Worm (Caenorhabditis elegans): Measurements from ENCODE around the gene Y71H2B.4.

Y71H2B.4 gene

ce11 chrIII:2619559-2619958 lies 796 bp downstream of the Y71H2B.4 start, which contains the start of gene ppfr-4 (continued):
- TF ChIP-seq nhr-85 (tag): peak; percentile 39
- TF ChIP-seq ceh-82 (tag; optimal IDR thresholded peaks at IDR 0.05): peak in 1 of 3 experiments; percentile 5
- no peak for TF ChIP-seq fkh-4 (tag; optimal IDR thresholded peaks at IDR 0.05; ENCODE audit: borderline replicate concordance)
- TF ChIP-seq blmp-1 (tag; optimal IDR thresholded peaks at IDR 0.05): peak; percentile 9
- TF ChIP-seq dsc-1 (tag; optimal IDR thresholded peaks at IDR 0.05): peak; percentile 15
- no peak for TF ChIP-seq irx-1 (tag; optimal IDR thresholded peaks at IDR 0.05)
- TF ChIP-seq lsy-2 (tag; optimal IDR thresholded peaks at IDR 0.05): peak; percentile 39 to 54

- no peak for TF ChIP-seq hpl-2 (GFP tag; optimal IDR thresholded peaks at IDR 0.05)
- no peak for TF ChIP-seq nhr-12 (tag; optimal IDR thresholded peaks at IDR 0.05)
- no peak for TF ChIP-seq mef-2 (tag; optimal IDR thresholded peaks at IDR 0.05)
- TF ChIP-seq unc-30 (tag; optimal IDR thresholded peaks at IDR 0.05): no peak
- TF ChIP-seq hlh-17 (GFP tag; optimal IDR thresholded peaks at IDR 0.05; ENCODE audit: borderline replicate concordance): no peak
- TF ChIP-seq sup-37 (GFP tag; optimal IDR thresholded peaks at IDR 0.05): no peak
- TF ChIP-seq ceh-63 (GFP tag; optimal IDR thresholded peaks at IDR 0.05): no peak
- TF ChIP-seq alr-1 (tag; optimal IDR thresholded peaks at IDR 0.05; ENCODE audit: borderline replicate concordance): no peak
- no peak for TF ChIP-seq irx-1 (tag; optimal IDR thresholded peaks at IDR 0.05)
- TF ChIP-seq lin-14 (GFP tag; optimal IDR thresholded peaks at IDR 0.05): no peak
Measured at ce11 chrIII:2622870-2623269, 4.1 kb downstream of the Y71H2B.4 start, which contains the start of gene Y71H2B.2. Gene Y71H2B.2 (plus strand): TSS chrIII:2623170.

ce11 chrIII:2628690-2629089 lies 9.9 kb downstream of the Y71H2B.4 start, which contains the start of gene acbp-8:
Gene acbp-8 (plus strand): TSS chrIII:2629013.
- TF ChIP-seq lin-13 (GFP tag; optimal IDR thresholded peaks at IDR 0.05): no peak
- TF ChIP-seq nhr-19 (GFP tag; conservative IDR thresholded peaks at IDR 0.05): no peak
- peak; percentile 94 for TF ChIP-seq blmp-1 (tag; optimal IDR thresholded peaks at IDR 0.05)
- TF ChIP-seq tlp-1 (tag; optimal IDR thresholded peaks at IDR 0.05): no peak
- TF ChIP-seq mef-2 (tag; optimal IDR thresholded peaks at IDR 0.05): no peak
- TF ChIP-seq ceh-63 (GFP tag; optimal IDR thresholded peaks at IDR 0.05): no peak
- no peak for TF ChIP-seq nhr-20 (tag; optimal IDR thresholded peaks at IDR 0.05)

- TF ChIP-seq mep-1 (tag; optimal IDR thresholded peaks at IDR 0.05) (peak; percentile 24), lsy-2 (tag; optimal IDR thresholded peaks at IDR 0.05) (peak in 1 of 2 experiments; percentile 48), alr-1 (tag; optimal IDR thresholded peaks at IDR 0.05; ENCODE audit: borderline replicate concordance) (no peak), dsc-1 (tag; optimal IDR thresholded peaks at IDR 0.05) (no peak), blmp-1 (tag; optimal IDR thresholded peaks at IDR 0.05) (peak; percentile 93), fos-1 (tag; optimal IDR thresholded peaks at IDR 0.05) (no peak), aly-2 (tag; optimal IDR thresholded peaks at IDR 0.05) (no peak), nhr-47 (tag; optimal IDR thresholded peaks at IDR 0.05) (no peak), snu-23 (GFP tag; optimal IDR thresholded peaks at IDR 0.05) (peak; percentile 16), ces-1 (GFP tag; optimal IDR thresholded peaks at IDR 0.05) (no peak), fkh-10 (GFP tag; optimal IDR thresholded peaks at IDR 0.05) (no peak), unc-98 (GFP tag; IDR thresholded peaks at IDR 0.05) (no peak), nhr-85 (tag) (peak; percentile 81), nhr-90 (tag; optimal IDR thresholded peaks at IDR 0.05; ENCODE audit: poor library complexity) (no peak)
Measured at ce11 chrIII:2632819-2633398, 14.1 kb downstream of the Y71H2B.4 start.

ce11 chrIII:2634577-2634976 lies 15.8 kb downstream of the Y71H2B.4 start:
- TF ChIP-seq grh-1 (GFP tag; IDR thresholded peaks at IDR 0.05) (peak; percentile 23; the same call in 1 of the 2 replicates), Y116A8C.19 (tag; optimal IDR thresholded peaks at IDR 0.05; ENCODE audit: borderline replicate concordance) (no peak), blmp-1 (tag; optimal IDR thresholded peaks at IDR 0.05) (peak; percentile 92)

ce11 chrIII:2636137-2636536 lies 17.4 kb downstream of the Y71H2B.4 start, which contains the start of gene zmp-2:
Gene zmp-2 (plus strand): TSS chrIII:2636383.
- TF ChIP-seq dsc-1 (tag; optimal IDR thresholded peaks at IDR 0.05) (no peak), elt-2 (tag; optimal IDR thresholded peaks at IDR 0.05) (no peak)

All from whole organism, L1 larva.